Fruit fly (Drosophila melanogaster) whole organism, embryonic: ENCODE data around the gene Bet3.

Source experiments
- CG16815 ChIP-seq: fragments of 200-800 bp; sonication (Bioruptor generic); optimal IDR thresholded peaks from 3 replicates; lab custom pipeline; 2017; ENCODE audit warnings: missing biosample characterization, mild to moderate bottlenecking, missing genetic modification characterization
- D19A ChIP-seq: fragments of 200-800 bp; optimal IDR thresholded peaks from 3 replicates; lab custom pipeline; 2019; ENCODE audit warnings: missing biosample characterization, mild to moderate bottlenecking, missing genetic modification characterization, moderate library complexity
- E2f2 ChIP-seq: fragments of 200-800 bp; sonication (Bioruptor generic); IDR thresholded peaks from 2 replicates; pipeline ENCODE4 v1.3.6; 2022; ENCODE audit warnings: missing biosample characterization, missing genetic modification characterization
- Hr78 ChIP-seq, 2 experiments: fragments of 200-800 bp in 1 of 2; fragments of >200 bp in 1 of 2; sonication (Bioruptor generic) in 1 of 2; optimal IDR thresholded peaks; 2 replicates each; lab custom pipeline; 2017 to 2019; ENCODE audit warnings: missing biosample characterization in 2 of 2, missing genetic modification characterization in 2 of 2, mild to moderate bottlenecking in 1 of 2, moderate library complexity in 1 of 2
- insv ChIP-seq, 2 experiments: fragments of 200-800 bp; sonication (Bioruptor generic); optimal IDR thresholded peaks; 3 replicates each; lab custom pipeline; 2016 to 2018; ENCODE audit warnings: missing biosample characterization in 2 of 2, missing genetic modification characterization in 2 of 2

dm6 chr3L:9431848-9432623 lies 10.0 kb downstream of the Bet3 start:
- peak; percentile 9 for TF ChIP-seq D19A
- no peak for TF ChIP-seq insv (GFP tag; optimal IDR thresholded peaks at IDR 0.05; lab: Kevin White, UChicago)
- TF ChIP-seq Hr78 (GFP tag; optimal IDR thresholded peaks at IDR 0.05; lab: Kevin White, UChicago): no peak
- TF ChIP-seq CG16815 (GFP tag; lab: Kevin White, UChicago): no peak
- TF ChIP-seq E2f2 (GFP tag; lab: Robert Waterston, UW): no peak
